Worm (Caenorhabditis elegans) whole organism, early embryonic: ENCODE results near the gene maoc-1.

ENCODE experiments used
- B0310.2 ChIP-seq: sonication (generic microtip); optimal IDR thresholded peaks from 2 replicates; lab custom pipeline; 2016; ENCODE audit warnings: mild to moderate bottlenecking, missing genetic modification characterization, missing compliant biosample characterization
- F13C5.2 ChIP-seq: sonication (generic microtip); optimal IDR thresholded peaks from 2 replicates; lab custom pipeline; 2017; ENCODE audit warnings: mild to moderate bottlenecking, missing genetic modification characterization, inconsistent platforms, missing compliant biosample characterization
- aly-1 ChIP-seq: sonication (generic microtip); optimal IDR thresholded peaks from 2 replicates; lab custom pipeline; 2016; ENCODE audit warnings: missing genetic modification characterization, missing compliant biosample characterization
- ama-1 ChIP-seq: fragments of 150-350 bp; optimal IDR thresholded peaks from 2 replicates; lab custom pipeline; 2014
- ceh-13 ChIP-seq: fragments of 200-800 bp; sonication (Bioruptor generic); optimal IDR thresholded peaks from 2 replicates; lab custom pipeline; 2018; ENCODE audit warnings: mild to moderate bottlenecking, missing genetic modification characterization, missing compliant biosample characterization
- ceh-36 ChIP-seq: sonication (generic microtip); optimal IDR thresholded peaks from 2 replicates; lab custom pipeline; 2016; ENCODE audit warnings: missing genetic modification characterization, inconsistent platforms, missing compliant biosample characterization
- ets-7 ChIP-seq: sonication (generic microtip); optimal IDR thresholded peaks from 2 replicates; lab custom pipeline; 2016; ENCODE audit warnings: missing genotype, missing genetic modification characterization, missing compliant biosample characterization
- flt-1 ChIP-seq: fragments of 200-800 bp; sonication (Bioruptor generic); IDR thresholded peaks from 2 replicates; pipeline ENCODE4 v1.3.6; 2022; ENCODE audit warnings: missing genetic modification characterization, missing compliant biosample characterization
- hmbx-1 ChIP-seq: sonication (generic microtip); optimal IDR thresholded peaks from 2 replicates; lab custom pipeline; 2016; ENCODE audit warnings: mild to moderate bottlenecking, missing genetic modification characterization, missing compliant biosample characterization
- hmg-4 ChIP-seq: fragments of 200-800 bp; sonication (Bioruptor generic); optimal IDR thresholded peaks from 2 replicates; lab custom pipeline; 2018; ENCODE audit warnings: mild to moderate bottlenecking, missing genetic modification characterization, missing compliant biosample characterization
- hnd-1 ChIP-seq: sonication (generic microtip); optimal IDR thresholded peaks from 2 replicates; lab custom pipeline; 2016; ENCODE audit warnings: missing genetic modification characterization, missing compliant biosample characterization
- pes-1 ChIP-seq: fragments of 200-800 bp; sonication (Bioruptor generic); IDR thresholded peaks from 2 replicates; pipeline ENCODE4 v1.3.6; 2022; ENCODE audit warnings: missing genetic modification reagents, missing genetic modification characterization, missing compliant biosample characterization
- scrt-1 ChIP-seq: fragments of 200-800 bp; sonication (Bioruptor generic); IDR thresholded peaks from 2 replicates; pipeline ENCODE4 v1.3.6; 2022; ENCODE audit warnings: missing genetic modification characterization, missing compliant biosample characterization
- sea-1 ChIP-seq: fragments of 200-800 bp; sonication (Bioruptor generic); conservative IDR thresholded peaks from 2 replicates; pipeline ENCODE4 v1.3.6; 2022; ENCODE audit warnings: missing genetic modification characterization, missing compliant biosample characterization
- tbx-11 ChIP-seq: fragments of 200-800 bp; sonication (Bioruptor generic); IDR thresholded peaks from 2 replicates; pipeline ENCODE4 v1.3.6; 2022; ENCODE audit warnings: missing genetic modification characterization, missing compliant biosample characterization
- tbx-37 ChIP-seq: fragments of 200-800 bp; sonication (Bioruptor generic); conservative IDR thresholded peaks from 2 replicates; pipeline ENCODE4 v1.3.6; 2022; ENCODE audit warnings: missing genetic modification reagents, missing genetic modification characterization, missing compliant biosample characterization
- tra-4 ChIP-seq: sonication (generic microtip); optimal IDR thresholded peaks from 2 replicates; lab custom pipeline; 2017; ENCODE audit warnings: missing genetic modification characterization, missing compliant biosample characterization

The maoc-1 gene

DNA sequence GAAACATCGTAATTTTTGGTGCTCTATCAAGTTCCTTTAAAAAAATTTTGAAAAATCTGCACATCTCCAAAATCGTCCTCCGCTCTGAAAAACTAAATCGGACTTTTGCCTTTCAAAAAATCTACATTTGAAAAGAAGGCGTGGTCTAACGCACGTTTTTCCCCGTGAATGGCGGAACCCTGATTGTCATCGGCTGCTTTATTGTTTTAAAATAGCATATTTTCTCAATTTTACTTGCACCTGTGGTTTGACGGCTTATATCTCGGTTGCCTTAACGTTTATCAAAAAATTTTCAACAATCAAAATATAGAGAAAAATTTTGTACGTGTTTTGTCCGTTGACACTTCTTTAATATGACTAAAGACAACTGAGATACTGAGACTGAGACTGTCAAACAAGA lies 35.9 kb downstream of the maoc-1 start:
- TF ChIP-seq flt-1 (GFP tag; lab: Robert Waterston, UW) (no peak), ceh-13 (GFP tag; lab: Kevin White, UChicago) (no peak), F13C5.2 (tag; lab: Kevin White, UChicago) (no peak), ama-1 (lab: Kevin White, UChicago) (no peak), scrt-1 (no peak), tbx-11 (GFP tag; lab: Robert Waterston, UW) (no peak), ceh-36 (tag; lab: Kevin White, UChicago) (no peak), sea-1 (GFP tag; lab: Robert Waterston, UW) (no peak), hmbx-1 (no peak), pes-1 (GFP tag; lab: Robert Waterston, UW) (no peak), B0310.2 (no peak), hnd-1 (tag; lab: Kevin White, UChicago) (no peak), tra-4 (tag; lab: Kevin White, UChicago) (no peak), tbx-37 (GFP tag; lab: Robert Waterston, UW) (no peak), ets-7 (no peak), hmg-4 (GFP tag; lab: Kevin White, UChicago) (no peak), aly-1 (no peak)

DNA sequence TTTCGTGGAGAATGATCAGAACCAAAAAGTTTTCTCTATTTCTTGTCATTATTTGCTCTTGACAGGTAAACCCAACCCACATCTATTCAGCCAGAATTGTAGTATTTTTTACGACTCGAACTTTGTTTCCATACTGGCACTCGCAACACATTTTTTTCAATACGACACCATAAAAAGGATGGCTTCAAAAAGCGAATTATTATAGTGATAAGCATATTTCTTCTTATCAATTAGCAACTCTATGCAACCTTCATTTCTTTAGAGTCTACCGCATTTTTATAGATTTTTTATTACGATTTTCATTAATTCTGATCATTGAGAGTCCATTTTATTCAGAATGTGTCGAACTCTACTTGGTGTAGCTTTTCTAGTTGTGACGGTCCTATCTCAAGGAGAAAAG lies 36.4 kb downstream of the maoc-1 start, which contains the start of gene ctsa-3.1:
Gene ctsa-3.1, plus strand, starts transcription at position 337 of the 400 bp plus-strand sequence.
- TF ChIP-seq sea-1 (GFP tag; lab: Robert Waterston, UW), result no peak
- TF ChIP-seq tbx-11 (GFP tag; lab: Robert Waterston, UW), result no peak
- TF ChIP-seq F13C5.2 (tag; lab: Kevin White, UChicago), result no peak
- no peak for TF ChIP-seq hmbx-1
- no peak for TF ChIP-seq hmg-4 (GFP tag; lab: Kevin White, UChicago)
- TF ChIP-seq scrt-1, result no peak
- no peak for TF ChIP-seq tbx-37 (GFP tag; lab: Robert Waterston, UW)
- TF ChIP-seq hnd-1 (tag; lab: Kevin White, UChicago), result no peak
- TF ChIP-seq ceh-13 (GFP tag; lab: Kevin White, UChicago), result no peak
- no peak for TF ChIP-seq ama-1 (lab: Kevin White, UChicago)
- no peak for TF ChIP-seq flt-1 (GFP tag; lab: Robert Waterston, UW)
- no peak for TF ChIP-seq aly-1
- TF ChIP-seq B0310.2, result no peak
- TF ChIP-seq pes-1 (GFP tag; lab: Robert Waterston, UW), result no peak
- no peak for TF ChIP-seq ets-7
- no peak for TF ChIP-seq ceh-36 (tag; lab: Kevin White, UChicago)
- no peak for TF ChIP-seq tra-4 (tag; lab: Kevin White, UChicago)

- TF ChIP-seq ceh-13 (GFP tag; lab: Kevin White, UChicago), result no peak
- TF ChIP-seq pes-1 (GFP tag; lab: Robert Waterston, UW), result no peak
- TF ChIP-seq ets-7, result no peak
- no peak for TF ChIP-seq scrt-1
- TF ChIP-seq hnd-1 (tag; lab: Kevin White, UChicago), result no peak
- TF ChIP-seq F13C5.2 (tag; lab: Kevin White, UChicago), result no peak
- TF ChIP-seq ama-1 (lab: Kevin White, UChicago), result no peak
- no peak for TF ChIP-seq tra-4 (tag; lab: Kevin White, UChicago)
- TF ChIP-seq tbx-11 (GFP tag; lab: Robert Waterston, UW), result no peak
- TF ChIP-seq ceh-36 (tag; lab: Kevin White, UChicago), result no peak
- no peak for TF ChIP-seq tbx-37 (GFP tag; lab: Robert Waterston, UW)
- no peak for TF ChIP-seq hmg-4 (GFP tag; lab: Kevin White, UChicago)
- no peak for TF ChIP-seq sea-1 (GFP tag; lab: Robert Waterston, UW)
- TF ChIP-seq flt-1 (GFP tag; lab: Robert Waterston, UW), result no peak
- TF ChIP-seq hmbx-1, result no peak
- no peak for TF ChIP-seq aly-1
Measured at ce11 chrII:7233274-7233673, 37.2 kb downstream of the maoc-1 start.

ce11 chrII:7236937-7237336 lies 40.9 kb downstream of the maoc-1 start:
- no peak for TF ChIP-seq scrt-1
- no peak for TF ChIP-seq tbx-11 (GFP tag; lab: Robert Waterston, UW)
- TF ChIP-seq pes-1 (GFP tag; lab: Robert Waterston, UW), result no peak

DNA sequence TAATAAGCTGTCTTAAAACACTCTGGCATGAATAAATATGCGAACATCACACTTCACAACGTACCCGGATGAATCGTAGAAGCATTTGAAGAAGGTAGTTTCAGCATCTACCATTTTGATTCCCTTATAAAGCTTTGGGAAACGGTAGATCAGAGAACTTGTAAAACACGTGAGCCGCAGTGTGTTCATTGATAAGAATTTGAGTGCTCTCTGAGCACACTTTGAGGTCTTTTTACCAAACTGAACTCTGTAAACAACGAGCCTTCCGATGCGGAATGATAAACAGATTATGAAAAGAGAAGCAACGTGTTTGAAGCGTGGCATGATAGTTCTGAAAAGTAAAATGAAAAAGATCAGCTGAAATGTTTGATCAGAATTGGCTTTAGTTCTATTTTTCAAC lies 42.2 kb downstream of the maoc-1 start, which contains the start of gene aqp-1:
Gene aqp-1, minus strand, starts transcription at position 102 of the 400 bp plus-strand sequence.
- no peak for TF ChIP-seq ets-7
- TF ChIP-seq hnd-1 (tag; lab: Kevin White, UChicago), result no peak
- TF ChIP-seq ceh-13 (GFP tag; lab: Kevin White, UChicago), result no peak
- no peak for TF ChIP-seq tra-4 (tag; lab: Kevin White, UChicago)
- no peak for TF ChIP-seq hmg-4 (GFP tag; lab: Kevin White, UChicago)
- TF ChIP-seq ceh-36 (tag; lab: Kevin White, UChicago), result no peak
- no peak for TF ChIP-seq pes-1 (GFP tag; lab: Robert Waterston, UW)

- no peak for TF ChIP-seq aly-1
- no peak for TF ChIP-seq pes-1 (GFP tag; lab: Robert Waterston, UW)
- TF ChIP-seq tra-4 (tag; lab: Kevin White, UChicago), result no peak
- TF ChIP-seq sea-1 (GFP tag; lab: Robert Waterston, UW), result no peak
- no peak for TF ChIP-seq scrt-1
- TF ChIP-seq ceh-36 (tag; lab: Kevin White, UChicago), result no peak
- no peak for TF ChIP-seq hnd-1 (tag; lab: Kevin White, UChicago)
- no peak for TF ChIP-seq tbx-37 (GFP tag; lab: Robert Waterston, UW)
- TF ChIP-seq ets-7, result no peak
Measured at ce11 chrII:7238791-7239190, 42.7 kb downstream of the maoc-1 start.

ce11 chrII:7239705-7240104 lies 43.6 kb downstream of the maoc-1 start:
- TF ChIP-seq hnd-1 (tag; lab: Kevin White, UChicago), result no peak
- TF ChIP-seq B0310.2, result no peak
- no peak for TF ChIP-seq sea-1 (GFP tag; lab: Robert Waterston, UW)
- TF ChIP-seq scrt-1, result no peak
- TF ChIP-seq ceh-36 (tag; lab: Kevin White, UChicago), result no peak
- no peak for TF ChIP-seq F13C5.2 (tag; lab: Kevin White, UChicago)
- no peak for TF ChIP-seq ets-7
- no peak for TF ChIP-seq pes-1 (GFP tag; lab: Robert Waterston, UW)
- TF ChIP-seq hmbx-1, result no peak
- no peak for TF ChIP-seq flt-1 (GFP tag; lab: Robert Waterston, UW)
- TF ChIP-seq tbx-11 (GFP tag; lab: Robert Waterston, UW), result no peak
- no peak for TF ChIP-seq ceh-13 (GFP tag; lab: Kevin White, UChicago)
- TF ChIP-seq ama-1 (lab: Kevin White, UChicago), result no peak
- no peak for TF ChIP-seq aly-1
- no peak for TF ChIP-seq tra-4 (tag; lab: Kevin White, UChicago)
- no peak for TF ChIP-seq tbx-37 (GFP tag; lab: Robert Waterston, UW)
